Worm (Caenorhabditis elegans) whole organism, L4 larva: Measurements from ENCODE around the gene gfi-1.

ENCODE experiments used
- ZK546.5 ChIP-seq, 2 experiments: sonication (generic microtip); optimal IDR thresholded peaks; 2 replicates each; lab custom pipeline; 2017; ENCODE audit warnings: missing biosample characterization in 2 of 2, missing genetic modification characterization in 2 of 2
- aly-2 ChIP-seq: sonication (generic microtip); optimal IDR thresholded peaks from 2 replicates; lab custom pipeline; 2018; ENCODE audit warnings: missing biosample characterization, missing genetic modification characterization
- arid-1 ChIP-seq: fragments of 200-800 bp; sonication (Bioruptor generic); conservative IDR thresholded peaks from 2 replicates; pipeline ENCODE4 v1.3.6; 2022; ENCODE audit warnings: missing genetic modification reagents, missing genetic modification characterization, missing compliant biosample characterization
- ceh-28 ChIP-seq: fragments of 150-350 bp; optimal IDR thresholded peaks from 2 replicates; lab custom pipeline; 2014; ENCODE audit warnings: missing biosample characterization, missing genetic modification reagents, missing genetic modification characterization
- ces-1 ChIP-seq: fragments of 150-350 bp; sonication (generic microtip); optimal IDR thresholded peaks from 4 replicates; lab custom pipeline; 2014; ENCODE audit warnings: missing biosample characterization, missing genetic modification reagents, missing genetic modification characterization
- fos-1 ChIP-seq: fragments of 150-350 bp; optimal IDR thresholded peaks from 2 replicates; lab custom pipeline; 2014; ENCODE audit warnings: missing biosample characterization, missing genetic modification characterization
- madf-5 ChIP-seq, 2 experiments: fragments of 200-800 bp; sonication (Bioruptor generic); IDR thresholded peaks; 2 replicates each; pipeline ENCODE4 v1.3.6; 2022; ENCODE audit warnings: missing compliant biosample characterization in 2 of 2, missing genetic modification characterization in 2 of 2
- nhr-11 ChIP-seq: fragments of 150-350 bp; optimal IDR thresholded peaks from 2 replicates; lab custom pipeline; 2014; ENCODE audit warnings: missing biosample characterization, missing genetic modification characterization
- pqm-1 ChIP-seq: sonication (generic microtip); optimal IDR thresholded peaks from 2 replicates; lab custom pipeline; 2017; ENCODE audit warnings: missing biosample characterization, missing genetic modification characterization
- snpc-4 ChIP-seq: fragments of 150-350 bp; optimal IDR thresholded peaks from 2 replicates; lab custom pipeline; 2014; ENCODE audit warnings: missing biosample characterization, missing genetic modification characterization
- spr-1 ChIP-seq: sonication (generic microtip); optimal IDR thresholded peaks from 2 replicates; lab custom pipeline; 2016; ENCODE audit warnings: mild to moderate bottlenecking, missing genetic modification characterization, missing compliant biosample characterization
- unc-130 ChIP-seq: sonication (generic microtip); optimal IDR thresholded peaks from 2 replicates; lab custom pipeline; 2016; ENCODE audit warnings: missing genetic modification reagents, missing genetic modification characterization, missing compliant biosample characterization

DNA sequence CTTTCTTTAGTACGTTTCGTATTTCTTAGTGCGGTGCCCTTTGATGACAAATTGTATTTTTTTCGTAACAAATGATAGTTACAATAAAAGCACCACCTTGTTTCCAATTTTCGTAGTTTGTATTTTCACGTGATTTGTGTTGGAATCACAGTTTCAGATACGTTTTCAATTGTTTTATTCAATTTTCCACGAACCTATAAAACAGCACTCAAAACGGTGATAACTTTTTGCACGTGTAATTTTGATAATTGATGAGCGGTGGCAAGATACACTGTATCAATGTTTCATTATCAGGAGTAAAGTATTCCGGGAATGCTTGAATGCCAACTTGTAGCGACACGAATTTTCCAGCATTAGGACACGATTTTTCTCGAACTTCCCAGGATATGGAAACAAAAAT lies 11.4 kb upstream of the gfi-1 start:
- no peak for TF ChIP-seq snpc-4 (tag; lab: Kevin White, UChicago)
- TF ChIP-seq ZK546.5 (tag; optimal IDR thresholded peaks at IDR 0.05; lab: Kevin White, UChicago) = no peak
- no peak for TF ChIP-seq ces-1 (GFP tag; lab: Kevin White, UChicago)
- no peak for TF ChIP-seq ceh-28 (tag; lab: Kevin White, UChicago)
- no peak for TF ChIP-seq madf-5 (GFP tag; IDR thresholded peaks at IDR 0.05; lab: Robert Waterston, UW)
- no peak for TF ChIP-seq unc-130 (GFP tag; lab: Kevin White, UChicago)
- no peak for TF ChIP-seq fos-1 (tag; lab: Kevin White, UChicago)
- no peak for TF ChIP-seq spr-1 (tag; lab: Kevin White, UChicago)
- no peak for TF ChIP-seq nhr-11 (tag; lab: Kevin White, UChicago)
- no peak for TF ChIP-seq aly-2 (tag; lab: Kevin White, UChicago)
- peak; percentile 84 for TF ChIP-seq pqm-1
- TF ChIP-seq arid-1 = no peak
